Worm (Caenorhabditis elegans): Measurements from ENCODE around the gene srbc-24.

DNA sequence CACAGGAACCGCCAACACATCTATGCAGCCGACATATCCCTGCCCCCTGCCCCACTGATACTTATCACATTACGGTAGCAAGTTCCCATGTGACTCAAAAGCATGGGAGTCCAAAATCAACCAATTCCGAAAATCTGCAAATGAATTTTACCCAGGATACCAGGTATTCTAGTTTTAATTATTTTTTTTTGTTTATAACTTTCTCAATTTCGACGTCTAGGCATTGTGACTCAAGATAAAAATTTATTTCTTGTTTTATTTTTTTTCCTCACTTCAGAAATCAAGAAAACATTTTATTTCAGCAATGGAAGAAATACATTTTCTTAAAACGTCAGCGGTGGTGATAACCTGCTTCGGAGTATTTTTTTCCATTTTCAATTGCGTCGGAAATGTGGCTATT is at the start of gene srbc-24:
- no peak for TF ChIP-seq ztf-23 (GFP tag; IDR thresholded peaks at IDR 0.05)
- TF ChIP-seq ztf-29 (GFP tag; IDR thresholded peaks at IDR 0.05), result no peak
- no peak for TF ChIP-seq cog-1 (tag; optimal IDR thresholded peaks at IDR 0.05)
